Fruit fly (Drosophila melanogaster) whole organism, embryonic: ENCODE results near the gene CG31650.

ENCODE experiments used
- Abd-B ChIP-seq: fragments of 200-800 bp; sonication (Bioruptor generic); optimal IDR thresholded peaks from 2 replicates; lab custom pipeline; 2018; ENCODE audit warnings: missing biosample characterization, mild to moderate bottlenecking, missing genetic modification characterization, moderate library complexity
- Atf6 ChIP-seq: fragments of 200-800 bp; sonication (Bioruptor generic); IDR thresholded peaks from 2 replicates; pipeline ENCODE4 v1.3.6; 2022; ENCODE audit warnings: missing biosample characterization, missing genetic modification characterization
- Bgb ChIP-seq: fragments of 200-800 bp; sonication (Bioruptor generic); IDR thresholded peaks from 2 replicates; pipeline ENCODE4 v1.3.6; 2022; ENCODE audit warnings: missing biosample characterization, missing genetic modification characterization; ENCODE audit not compliant: partially characterized antibody
- Bteb2 ChIP-seq: fragments of 200-800 bp; sonication (Bioruptor generic); optimal IDR thresholded peaks from 2 replicates; lab custom pipeline; 2016; ENCODE audit warnings: missing biosample characterization, missing genetic modification characterization
- CG11696 ChIP-seq: fragments of 200-800 bp; sonication (Bioruptor generic); IDR thresholded peaks from 2 replicates; pipeline ENCODE4 v1.3.6; 2022; ENCODE audit warnings: missing biosample characterization, missing genetic modification characterization
- CG12299 ChIP-seq: fragments of 200-800 bp; sonication (Bioruptor generic); optimal IDR thresholded peaks from 2 replicates; lab custom pipeline; 2018; ENCODE audit warnings: missing biosample characterization, mild to moderate bottlenecking, missing genetic modification characterization
- CG16815 ChIP-seq: fragments of 200-800 bp; sonication (Bioruptor generic); optimal IDR thresholded peaks from 3 replicates; lab custom pipeline; 2017; ENCODE audit warnings: missing biosample characterization, mild to moderate bottlenecking, missing genetic modification characterization
- CG2120 ChIP-seq: fragments of 200-800 bp; sonication (Bioruptor generic); optimal IDR thresholded peaks from 3 replicates; lab custom pipeline; 2016; ENCODE audit warnings: missing biosample characterization, missing genetic modification characterization
- CG32772 ChIP-seq: fragments of 200-800 bp; sonication (Bioruptor generic); IDR thresholded peaks from 2 replicates; pipeline ENCODE4 v1.3.6; 2022; ENCODE audit warnings: missing biosample characterization, missing genetic modification characterization
- CG33557 ChIP-seq: fragments of 200-800 bp; sonication (Bioruptor generic); optimal IDR thresholded peaks from 2 replicates; lab custom pipeline; 2019; ENCODE audit warnings: missing biosample characterization, mild to moderate bottlenecking, missing genetic modification characterization, moderate library complexity
- CG6272 ChIP-seq: fragments of 200-800 bp; sonication (Bioruptor generic); IDR thresholded peaks from 2 replicates; pipeline ENCODE4 v1.3.6; 2022; ENCODE audit warnings: missing biosample characterization, missing genetic modification characterization
- CG7271 ChIP-seq: fragments of 200-800 bp; sonication (Bioruptor generic); optimal IDR thresholded peaks from 2 replicates; lab custom pipeline; 2018; ENCODE audit warnings: missing biosample characterization, mild to moderate bottlenecking, missing genetic modification characterization, moderate library complexity
- CG7786 ChIP-seq: fragments of 200-800 bp; sonication (Bioruptor generic); optimal IDR thresholded peaks from 2 replicates; lab custom pipeline; 2016; ENCODE audit warnings: missing biosample characterization, missing genetic modification characterization
- CG7928 ChIP-seq: fragments of 200-800 bp; sonication (Bioruptor generic); optimal IDR thresholded peaks from 2 replicates; lab custom pipeline; 2017; ENCODE audit warnings: missing biosample characterization, mild to moderate bottlenecking, missing genetic modification characterization
- CG7963 ChIP-seq: fragments of 200-800 bp; sonication (Bioruptor generic); IDR thresholded peaks from 3 replicates; pipeline ENCODE4 v1.3.6; 2022; ENCODE audit warnings: missing biosample characterization, missing genetic modification characterization; ENCODE audit not compliant: partially characterized antibody
- CG8290 ChIP-seq, 3 experiments: fragments of 200-800 bp; sonication (Bioruptor generic); optimal IDR thresholded peaks; 2 replicates each; lab custom pipeline; 2016 to 2019; ENCODE audit warnings: missing biosample characterization in 3 of 3, missing genetic modification characterization in 3 of 3, mild to moderate bottlenecking in 2 of 3, moderate library complexity in 1 of 3
- CG8359 ChIP-seq: fragments of 200-800 bp; sonication (Bioruptor generic); optimal IDR thresholded peaks from 2 replicates; lab custom pipeline; 2017; ENCODE audit warnings: missing biosample characterization, mild to moderate bottlenecking, missing genetic modification characterization, borderline replicate concordance
- CG8765 ChIP-seq: fragments of 200-800 bp; sonication (Bioruptor generic); IDR thresholded peaks from 2 replicates; pipeline ENCODE4 v1.3.6; 2022; ENCODE audit warnings: missing biosample characterization, missing genetic modification characterization
- CkIIα-i1 ChIP-seq: fragments of 200-800 bp; sonication (Bioruptor generic); IDR thresholded peaks from 2 replicates; pipeline ENCODE4 v1.3.6; 2022; ENCODE audit warnings: missing biosample characterization, missing genetic modification characterization
- D19A ChIP-seq: fragments of 200-800 bp; optimal IDR thresholded peaks from 3 replicates; lab custom pipeline; 2019; ENCODE audit warnings: missing biosample characterization, mild to moderate bottlenecking, missing genetic modification characterization, moderate library complexity
- Dip2 ChIP-seq: fragments of 200-800 bp; sonication (Bioruptor generic); IDR thresholded peaks from 2 replicates; pipeline ENCODE4 v1.3.6; 2022; ENCODE audit warnings: missing biosample characterization, missing genetic modification characterization
- Dref ChIP-seq: fragments of 200-800 bp; sonication (Bioruptor generic); IDR thresholded peaks from 2 replicates; pipeline ENCODE4 v1.3.6; 2022; ENCODE audit warnings: missing biosample characterization, missing genetic modification characterization
- HLH3B ChIP-seq: fragments of 200-800 bp; sonication (Bioruptor generic); IDR thresholded peaks from 2 replicates; pipeline ENCODE4 v1.3.6; 2022; ENCODE audit warnings: missing biosample characterization, missing genetic modification characterization
- HLHmδ ChIP-seq: fragments of 200-800 bp; sonication (Bioruptor generic); optimal IDR thresholded peaks from 2 replicates; lab custom pipeline; 2018; ENCODE audit warnings: missing biosample characterization, mild to moderate bottlenecking, missing genetic modification characterization, moderate library complexity
- Hmr ChIP-seq: fragments of 200-800 bp; sonication (Bioruptor generic); optimal IDR thresholded peaks from 3 replicates; lab custom pipeline; 2017; ENCODE audit warnings: mild to moderate bottlenecking, missing biosample characterization, missing genetic modification reagents, missing genetic modification characterization
- Lpt ChIP-seq: fragments of >200 bp; optimal IDR thresholded peaks from 2 replicates; lab custom pipeline; 2018; ENCODE audit warnings: missing biosample characterization, missing genetic modification characterization
- Mad ChIP-seq: fragments of 200-800 bp; sonication (Bioruptor generic); optimal IDR thresholded peaks from 2 replicates; lab custom pipeline; 2016; ENCODE audit warnings: missing biosample characterization, missing genetic modification characterization
- Rfx ChIP-seq: fragments of 200-800 bp; sonication (Bioruptor generic); IDR thresholded peaks from 2 replicates; pipeline ENCODE4 v1.3.6; 2022; ENCODE audit warnings: missing biosample characterization, missing genetic modification characterization
- Six4 ChIP-seq: fragments of 200-800 bp; sonication (Bioruptor generic); optimal IDR thresholded peaks from 2 replicates; lab custom pipeline; 2016; ENCODE audit warnings: missing biosample characterization, missing genetic modification characterization
- Sox100B ChIP-seq: fragments of 200-800 bp; sonication (Bioruptor generic); optimal IDR thresholded peaks from 3 replicates; lab custom pipeline; 2018; ENCODE audit warnings: missing biosample characterization, mild to moderate bottlenecking, missing genetic modification characterization
- al ChIP-seq: fragments of 200-800 bp; sonication (Bioruptor generic); IDR thresholded peaks from 2 replicates; pipeline ENCODE4 v1.3.6; 2022; ENCODE audit warnings: missing biosample characterization, missing genetic modification characterization
- ato ChIP-seq: fragments of 200-800 bp; sonication (Bioruptor generic); IDR thresholded peaks from 2 replicates; pipeline ENCODE4 v1.3.6; 2022; ENCODE audit warnings: missing biosample characterization, missing genetic modification characterization; ENCODE audit not compliant: partially characterized antibody
- cg ChIP-seq: fragments of 200-800 bp; sonication (Bioruptor generic); optimal IDR thresholded peaks from 3 replicates; lab custom pipeline; 2019; ENCODE audit warnings: missing biosample characterization, mild to moderate bottlenecking, missing genetic modification characterization, moderate library complexity
- da ChIP-seq: fragments of 200-800 bp; sonication (Bioruptor generic); optimal IDR thresholded peaks from 2 replicates; lab custom pipeline; 2016; ENCODE audit warnings: missing biosample characterization, missing genetic modification characterization
- dan ChIP-seq: fragments of 200-800 bp; sonication (Bioruptor generic); IDR thresholded peaks from 2 replicates; pipeline ENCODE4 v1.3.6; 2022; ENCODE audit warnings: missing biosample characterization, missing genetic modification characterization
- dmrt11E ChIP-seq: fragments of 200-800 bp; sonication (Bioruptor generic); optimal IDR thresholded peaks from 3 replicates; lab custom pipeline; 2018; ENCODE audit warnings: missing biosample characterization, mild to moderate bottlenecking, missing genetic modification characterization, moderate library complexity
- dpn ChIP-seq, 2 experiments: fragments of 200-800 bp; sonication (Bioruptor generic); optimal IDR thresholded peaks; 3 replicates each; lab custom pipeline; 2016; ENCODE audit warnings: missing biosample characterization in 2 of 2, missing genetic modification characterization in 2 of 2
- dysf ChIP-seq: fragments of 200-800 bp; sonication (Bioruptor generic); IDR thresholded peaks from 3 replicates; pipeline ENCODE4 v1.3.6; 2022; ENCODE audit warnings: missing biosample characterization, missing genetic modification characterization
- ftz-f1 ChIP-seq: fragments of 200-800 bp; sonication (Bioruptor generic); optimal IDR thresholded peaks from 2 replicates; lab custom pipeline; 2016; ENCODE audit warnings: missing biosample characterization, missing genetic modification characterization
- hbn ChIP-seq: fragments of 200-800 bp; sonication (Bioruptor generic); IDR thresholded peaks from 2 replicates; pipeline ENCODE4 v1.3.6; 2022; ENCODE audit warnings: missing biosample characterization, missing genetic modification characterization; ENCODE audit not compliant: partially characterized antibody
- hth ChIP-seq: fragments of >200 bp; optimal IDR thresholded peaks from 2 replicates; lab custom pipeline; 2017; ENCODE audit warnings: inconsistent platforms
- lov ChIP-seq, 2 experiments: fragments of 200-800 bp in 1 of 2; fragments of >200 bp in 1 of 2; sonication (Bioruptor generic) in 1 of 2; IDR thresholded peaks in 1 of 2; optimal IDR thresholded peaks in 1 of 2; 2 replicates in 1 of 2; 3 replicates in 1 of 2; pipeline versions ENCODE4 v1.3.6 to Lab custom; 2017 to 2022; ENCODE audit warnings: missing biosample characterization in 1 of 2, missing genetic modification characterization in 1 of 2
- pum ChIP-seq: fragments of 200-800 bp; sonication (Bioruptor generic); optimal IDR thresholded peaks from 2 replicates; lab custom pipeline; 2016; ENCODE audit warnings: missing biosample characterization, missing genetic modification characterization
- sim ChIP-seq: fragments of 200-800 bp; sonication (Bioruptor generic); IDR thresholded peaks from 2 replicates; pipeline ENCODE4 v1.3.6; 2022; ENCODE audit warnings: missing biosample characterization, missing genetic modification characterization
- sima ChIP-seq: fragments of 200-800 bp; sonication (Bioruptor generic); optimal IDR thresholded peaks from 2 replicates; lab custom pipeline; 2016; ENCODE audit warnings: missing biosample characterization, missing genetic modification characterization
- sisA ChIP-seq: fragments of 200-800 bp; sonication (Bioruptor generic); IDR thresholded peaks from 2 replicates; pipeline ENCODE4 v1.3.6; 2022; ENCODE audit warnings: missing biosample characterization, missing genetic modification characterization
- sob ChIP-seq: fragments of 200-800 bp; sonication (Bioruptor generic); IDR thresholded peaks from 2 replicates; pipeline ENCODE4 v1.3.6; 2022; ENCODE audit warnings: missing biosample characterization, missing genetic modification characterization
- stc ChIP-seq: fragments of 200-800 bp; sonication (Bioruptor generic); IDR thresholded peaks from 2 replicates; pipeline ENCODE4 v1.3.6; 2022; ENCODE audit warnings: missing biosample characterization, missing genetic modification characterization
- trh ChIP-seq: fragments of 200-800 bp; sonication (Bioruptor generic); optimal IDR thresholded peaks from 2 replicates; lab custom pipeline; 2016; ENCODE audit warnings: missing biosample characterization, missing genetic modification characterization
- zf30C ChIP-seq: fragments of 200-800 bp; sonication (Bioruptor generic); optimal IDR thresholded peaks from 3 replicates; lab custom pipeline; 2018; ENCODE audit warnings: missing biosample characterization, mild to moderate bottlenecking, missing genetic modification characterization

CG31650 gene

DNA sequence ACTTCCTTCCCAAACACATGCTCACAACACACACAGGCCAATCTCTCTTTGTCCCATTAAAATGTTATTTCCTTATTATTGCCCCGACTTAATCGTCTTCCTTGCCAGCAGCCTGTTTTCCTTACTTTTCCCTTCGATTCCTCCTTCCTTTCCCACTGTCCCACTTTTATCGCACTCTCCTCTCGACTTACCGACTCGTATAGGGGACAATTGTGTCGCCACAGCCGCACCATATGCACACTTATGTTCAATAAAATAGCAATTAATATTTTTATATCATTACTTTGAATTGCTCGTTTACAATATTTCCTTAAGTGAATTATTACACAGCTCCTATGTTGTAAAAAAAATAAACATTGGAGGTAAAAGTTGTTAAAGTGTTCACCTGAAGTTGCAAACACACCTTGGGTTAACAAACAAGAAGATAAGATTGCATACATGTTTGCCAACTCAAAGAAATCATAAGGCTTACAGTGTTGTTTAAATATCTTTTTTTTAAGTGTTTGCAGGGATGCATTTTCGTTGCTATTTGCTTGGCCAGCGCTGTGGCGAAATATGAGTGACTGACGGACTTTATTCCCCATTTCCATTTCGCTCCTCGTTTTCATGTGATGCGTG is 42.5 kb upstream of the CG31650 start (continued):
- TF ChIP-seq CG8359 (GFP tag; lab: Kevin White, UChicago) (peak; percentile 72), Sox100B (peak; percentile 89), CkIIα-i1 (no peak), cg (GFP tag; lab: Kevin White, UChicago) (no peak), Hmr (GFP tag; lab: Kevin White, UChicago) (peak; percentile 78), D19A (peak; percentile 76), CG33557 (GFP tag; lab: Kevin White, UChicago) (peak; percentile 49), HLH3B (peak; percentile 53), Abd-B (GFP tag; lab: Kevin White, UChicago) (peak; percentile 61), Bgb (no peak), Dip2 (GFP tag; lab: Robert Waterston, UW) (no peak), pum (peak; percentile 55), CG16815 (peak; percentile 52), Dref (GFP tag; lab: Robert Waterston, UW) (no peak), CG8765 (GFP tag; lab: Robert Waterston, UW) (no peak), CG8290 (GFP tag; optimal IDR thresholded peaks at IDR 0.05; lab: Kevin White, UChicago) (peak; percentile 40), CG8290 (tag; optimal IDR thresholded peaks at IDR 0.05; lab: Kevin White, UChicago) (peak in 1 of 2 experiments; percentile 50), HLHmδ (GFP tag; lab: Kevin White, UChicago) (no peak), ftz-f1 (GFP tag; lab: Kevin White, UChicago) (no peak), hbn (GFP tag; lab: Robert Waterston, UW) (no peak), sima (GFP tag; lab: Kevin White, UChicago) (peak; percentile 26), da (GFP tag; lab: Kevin White, UChicago) (peak; percentile 42), al (GFP tag; lab: Robert Waterston, UW) (no peak; the same call in 1 of the 2 replicates), CG32772 (0 out of 2 replicates have a peak, but pooled peaks have one; percentile 30), CG7786 (GFP tag; lab: Kevin White, UChicago) (peak; percentile 60), CG2120 (GFP tag; lab: Kevin White, UChicago) (peak; percentile 70), ato (GFP tag; lab: Robert Waterston, UW) (no peak), Lpt (GFP tag; lab: Kevin White, UChicago) (no peak), Rfx (peak; percentile 54; the same call in 1 of the 2 replicates), CG11696 (peak; percentile 86), dan (GFP tag; lab: Robert Waterston, UW) (no peak), sisA (peak; percentile 57), Six4 (GFP tag; lab: Kevin White, UChicago) (peak; percentile 66), zf30C (GFP tag; lab: Kevin White, UChicago) (no peak), trh (GFP tag; lab: Kevin White, UChicago) (peak; percentile 51), CG12299 (tag; lab: Kevin White, UChicago) (peak; percentile 70), Atf6 (GFP tag; lab: Robert Waterston, UW) (peak; percentile 76; the same call in 1 of the 2 replicates), dpn (GFP tag; optimal IDR thresholded peaks at IDR 0.05; lab: Kevin White, UChicago) (peak; percentile 72 to 74), dysf (GFP tag; lab: Robert Waterston, UW) (peak; percentile 65), CG7928 (peak; percentile 8), lov (optimal IDR thresholded peaks at IDR 0.05; lab: Kevin White, UChicago) (no peak), lov (GFP tag; IDR thresholded peaks at IDR 0.05; lab: Robert Waterston, UW) (no peak), CG6272 (GFP tag; lab: Robert Waterston, UW) (no peak), hth (lab: Kevin White, UChicago) (no peak), dmrt11E (peak; percentile 62), sob (GFP tag; lab: Robert Waterston, UW) (peak; percentile 58), Mad (peak; percentile 68), CG7271 (tag; lab: Kevin White, UChicago) (no peak), stc (GFP tag; lab: Robert Waterston, UW) (peak; percentile 69), sim (GFP tag; lab: Robert Waterston, UW) (no peak; the same call in 1 of the 2 replicates), Bteb2 (GFP tag; lab: Kevin White, UChicago) (peak; percentile 53), CG7963 (GFP tag; lab: Robert Waterston, UW) (no peak)
